Worm (Caenorhabditis elegans): ENCODE data around the gene srw-33.

DNA sequence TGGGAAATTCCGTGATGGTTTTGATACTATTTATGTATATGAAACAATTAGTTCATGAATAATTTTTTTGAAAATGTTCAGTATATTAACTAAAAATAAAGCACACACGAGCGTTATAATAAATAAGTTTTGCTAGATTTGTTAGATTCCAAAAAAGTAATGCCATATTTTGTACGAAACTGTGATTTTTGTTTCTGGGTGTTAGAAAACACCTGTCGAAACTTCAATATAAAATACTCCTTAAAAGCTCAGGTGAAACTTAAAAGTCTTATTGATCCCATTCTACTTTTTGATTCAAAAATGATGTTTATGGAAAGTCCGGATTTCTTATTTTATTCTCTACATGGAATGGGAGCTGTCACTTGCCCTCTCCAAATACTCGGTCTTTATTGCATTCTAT is 35.4 kb downstream of the srw-33 start, which contains the start of gene srh-265:
- TF ChIP-seq ZK546.5 (tag; optimal IDR thresholded peaks at IDR 0.05) (no peak), lin-13 (GFP tag; optimal IDR thresholded peaks at IDR 0.05) (no peak), lsy-2 (tag; optimal IDR thresholded peaks at IDR 0.05) (no peak), nhr-129 (tag; optimal IDR thresholded peaks at IDR 0.05) (no peak), aly-2 (tag; optimal IDR thresholded peaks at IDR 0.05) (no peak), nhr-12 (tag; optimal IDR thresholded peaks at IDR 0.05) (no peak)
